Comparison of ENCODE assay signal across 2 worm cellular contexts in genomic region chrIII:5031375-5031836, ce11.
A peak's percentile ranks its signal among the peaks of the same experiment; 100 is the strongest.
TF ChIP-seq lines count a peak whose summit lies in the region.

No protein-coding gene starts in this region.

TF ChIP-seq in whole organism, L1 larva, 84 proteins besides CTCF, POLR2A, EP300 and RAD21 (continued from another document):
- peak; percentile 46 to 47 for TF ChIP-seq efl-1 (optimal IDR thresholded peaks at IDR 0.05; lab: Kevin White, UChicago)
- TF ChIP-seq efl-1 (GFP tag; optimal IDR thresholded peaks at IDR 0.05 in 1 of 2; lab: Kevin White, UChicago): peak; percentile 29 to 95
- peak; percentile 66 for TF ChIP-seq xbp-1 (tag; optimal IDR thresholded peaks at IDR 0.05; lab: Kevin White, UChicago)
- TF ChIP-seq C16A3.4 (tag; optimal IDR thresholded peaks at IDR 0.05; lab: Kevin White, UChicago): peak; percentile 55
- TF ChIP-seq nhr-85 (tag; lab: Kevin White, UChicago): peak; percentile 79
- TF ChIP-seq fos-1 (tag; optimal IDR thresholded peaks at IDR 0.05; lab: Kevin White, UChicago): peak; percentile 41
- peak in 1 of 2 experiments; percentile 71 for TF ChIP-seq ztf-11 (tag; optimal IDR thresholded peaks at IDR 0.05; lab: Kevin White, UChicago)
- peak; percentile 35 for TF ChIP-seq fkh-10 (GFP tag; optimal IDR thresholded peaks at IDR 0.05; lab: Kevin White, UChicago)
- TF ChIP-seq egl-13 (tag; optimal IDR thresholded peaks at IDR 0.05; lab: Kevin White, UChicago): peak; percentile 70
- TF ChIP-seq snu-23 (GFP tag; optimal IDR thresholded peaks at IDR 0.05; lab: Kevin White, UChicago): peak; percentile 73
- TF ChIP-seq sup-37 (GFP tag; optimal IDR thresholded peaks at IDR 0.05; lab: Kevin White, UChicago): peak; percentile 83
- peak; percentile 80 for TF ChIP-seq dsc-1 (tag; optimal IDR thresholded peaks at IDR 0.05; lab: Kevin White, UChicago)
- peak; percentile 89 for TF ChIP-seq nhr-47 (tag; optimal IDR thresholded peaks at IDR 0.05; lab: Kevin White, UChicago)
- peak; percentile 31 for TF ChIP-seq irx-1 (tag; optimal IDR thresholded peaks at IDR 0.05; lab: Kevin White, UChicago)
- peak; percentile 13 to 58 for TF ChIP-seq lin-35 (GFP tag; optimal IDR thresholded peaks at IDR 0.05; lab: Kevin White, UChicago)
- peak; percentile 8 for TF ChIP-seq fkh-4 (tag; optimal IDR thresholded peaks at IDR 0.05; lab: Kevin White, UChicago; ENCODE audit: borderline replicate concordance)
- peak; percentile 55 for TF ChIP-seq lir-3 (tag; optimal IDR thresholded peaks at IDR 0.05; lab: Kevin White, UChicago; ENCODE audit: poor library complexity)
- peak; percentile 51 for TF ChIP-seq zip-4 (GFP tag; optimal IDR thresholded peaks at IDR 0.05; lab: Kevin White, UChicago)
- peak; percentile 50 for TF ChIP-seq isw-1 (GFP tag; IDR thresholded peaks at IDR 0.05; lab: Robert Waterston, UW)
- 0 out of 2 replicates have a peak, but pooled peaks have one; percentile 35 for TF ChIP-seq grh-1 (GFP tag; IDR thresholded peaks at IDR 0.05; lab: Robert Waterston, UW)
- TF ChIP-seq pax-3 (tag; optimal IDR thresholded peaks at IDR 0.05; lab: Kevin White, UChicago): peak; percentile 78
- peak; percentile 45 for TF ChIP-seq unc-86 (tag; optimal IDR thresholded peaks at IDR 0.05; lab: Kevin White, UChicago)
- peak; percentile 71 for TF ChIP-seq ceh-8 (GFP tag; optimal IDR thresholded peaks at IDR 0.05; lab: Kevin White, UChicago)
- peak; percentile 71 for TF ChIP-seq tbx-2 (tag; optimal IDR thresholded peaks at IDR 0.05; lab: Kevin White, UChicago)
- peak; percentile 86 for TF ChIP-seq nhr-90 (tag; optimal IDR thresholded peaks at IDR 0.05; lab: Kevin White, UChicago; ENCODE audit: poor library complexity)
- peak; percentile 58 for TF ChIP-seq ceh-88 (GFP tag; IDR thresholded peaks at IDR 0.05; lab: Robert Waterston, UW)
- peak; percentile 57 for TF ChIP-seq elt-2 (tag; optimal IDR thresholded peaks at IDR 0.05; lab: Kevin White, UChicago)
- peak; percentile 15 for TF ChIP-seq C04F5.9 (tag; optimal IDR thresholded peaks at IDR 0.05; lab: Kevin White, UChicago)
- peak in 1 of 2 experiments; percentile 33 for TF ChIP-seq mdl-1 (tag; optimal IDR thresholded peaks at IDR 0.05; lab: Kevin White, UChicago)
- TF ChIP-seq aly-2 (tag; optimal IDR thresholded peaks at IDR 0.05; lab: Kevin White, UChicago): peak; percentile 64
- peak; percentile 28 for TF ChIP-seq ztf-4 (tag; optimal IDR thresholded peaks at IDR 0.05; lab: Kevin White, UChicago)
- TF ChIP-seq skn-1 (tag; optimal IDR thresholded peaks at IDR 0.05; lab: Kevin White, UChicago): peak; percentile 16
- TF ChIP-seq elt-3 (tag; optimal IDR thresholded peaks at IDR 0.05; lab: Kevin White, UChicago): peak in 1 of 6 experiments; percentile 16

TF ChIP-seq in whole organism, young adult, 124 proteins besides CTCF, POLR2A, EP300 and RAD21 (continued from another document):
- peak; percentile 84 for TF ChIP-seq mcd-1 (GFP tag; IDR thresholded peaks at IDR 0.05; lab: Robert Waterston, UW)
- TF ChIP-seq lsy-27 (tag; optimal IDR thresholded peaks at IDR 0.05; lab: Kevin White, UChicago; ENCODE audit: borderline replicate concordance, insufficient read depth): peak; percentile 39
- peak; percentile 70 for TF ChIP-seq nhr-90 (tag; optimal IDR thresholded peaks at IDR 0.05; lab: Kevin White, UChicago)
- TF ChIP-seq hmg-1.2 (GFP tag; IDR thresholded peaks at IDR 0.05; lab: Robert Waterston, UW): peak; percentile 80
- TF ChIP-seq chd-7 (tag; optimal IDR thresholded peaks at IDR 0.05; lab: Kevin White, UChicago): peak; percentile 79
- TF ChIP-seq egrh-3 (GFP tag; IDR thresholded peaks at IDR 0.05; lab: Robert Waterston, UW): peak; percentile 84
- peak; percentile 84 for TF ChIP-seq sea-2 (GFP tag; IDR thresholded peaks at IDR 0.05; lab: Robert Waterston, UW)
- peak; percentile 57 for TF ChIP-seq attf-3 (GFP tag; conservative IDR thresholded peaks at IDR 0.05; lab: Robert Waterston, UW)
- TF ChIP-seq zfh-2 (GFP tag; conservative IDR thresholded peaks at IDR 0.05; lab: Robert Waterston, UW): peak; percentile 96
- TF ChIP-seq dox-1 (GFP tag; IDR thresholded peaks at IDR 0.05; lab: Robert Waterston, UW): peak; percentile 98
- peak; percentile 71 for TF ChIP-seq madf-10 (tag; optimal IDR thresholded peaks at IDR 0.05; lab: Kevin White, UChicago)
- peak; percentile 1 for TF ChIP-seq zim-3 (tag; optimal IDR thresholded peaks at IDR 0.05; lab: Kevin White, UChicago)
- TF ChIP-seq tbp1 (GFP tag; optimal IDR thresholded peaks at IDR 0.05; lab: Kevin White, UChicago): peak; percentile 85
- TF ChIP-seq ztf-25 (GFP tag; IDR thresholded peaks at IDR 0.05; lab: Robert Waterston, UW): 0 out of 2 replicates have a peak, but pooled peaks have one; percentile 17
- peak; percentile 50 for TF ChIP-seq F22D6.2 (tag; optimal IDR thresholded peaks at IDR 0.05; lab: Kevin White, UChicago)
- 0 out of 2 replicates have a peak, but pooled peaks have one; percentile 27 for TF ChIP-seq madf-8 (GFP tag; conservative IDR thresholded peaks at IDR 0.05; lab: Robert Waterston, UW)
- 0 out of 2 replicates have a peak, but pooled peaks have one; percentile 55 for TF ChIP-seq hsf-1 (GFP tag; IDR thresholded peaks at IDR 0.05; lab: Robert Waterston, UW)
- peak; percentile 83 for TF ChIP-seq F52B5.7 (tag; optimal IDR thresholded peaks at IDR 0.05; lab: Kevin White, UChicago)
- TF ChIP-seq B0261.1 (tag; optimal IDR thresholded peaks at IDR 0.05; lab: Kevin White, UChicago): peak; percentile 79
- peak; percentile 2 for TF ChIP-seq dpff-1 (tag; optimal IDR thresholded peaks at IDR 0.05; lab: Kevin White, UChicago)
- peak; percentile 89 for TF ChIP-seq nhr-80 (tag; optimal IDR thresholded peaks at IDR 0.05; lab: Kevin White, UChicago)
- TF ChIP-seq Y79H2A.3 (GFP tag; conservative IDR thresholded peaks at IDR 0.05; lab: Robert Waterston, UW): 0 out of 2 replicates have a peak, but pooled peaks have one; percentile 22
- peak; percentile 69 for TF ChIP-seq T07F8.4 (tag; optimal IDR thresholded peaks at IDR 0.05; lab: Kevin White, UChicago)
- TF ChIP-seq aptf-2 (GFP tag; conservative IDR thresholded peaks at IDR 0.05; lab: Robert Waterston, UW): peak; percentile 55; the same call in 1 of the 2 replicates
- TF ChIP-seq ets-4 (GFP tag; optimal IDR thresholded peaks at IDR 0.05; lab: Kevin White, UChicago): peak; percentile 55
- TF ChIP-seq hlh-12 (tag; optimal IDR thresholded peaks at IDR 0.05; lab: Kevin White, UChicago): peak; percentile 8
- TF ChIP-seq ztf-28 (GFP tag; IDR thresholded peaks at IDR 0.05; lab: Robert Waterston, UW): 0 out of 2 replicates have a peak, but pooled peaks have one; percentile 61
- TF ChIP-seq lin-26 (GFP tag; IDR thresholded peaks at IDR 0.05; lab: Robert Waterston, UW): peak; percentile 91
- TF ChIP-seq akir-1 (GFP tag; optimal IDR thresholded peaks at IDR 0.05; lab: Kevin White, UChicago): peak; percentile 39
- TF ChIP-seq K12H6.12 (tag; optimal IDR thresholded peaks at IDR 0.05; lab: Kevin White, UChicago): peak; percentile 93
- peak; percentile 60 for TF ChIP-seq tlf-1 (GFP tag; optimal IDR thresholded peaks at IDR 0.05; lab: Kevin White, UChicago)
- peak; percentile 70 for TF ChIP-seq nhr-179 (tag; optimal IDR thresholded peaks at IDR 0.05; lab: Kevin White, UChicago)
- peak; percentile 71 for TF ChIP-seq rpc-1 (optimal IDR thresholded peaks at IDR 0.05; lab: Kevin White, UChicago)
- TF ChIP-seq rpc-1 (tag; optimal IDR thresholded peaks at IDR 0.05; lab: Kevin White, UChicago): peak; percentile 63
- peak; percentile 46 for TF ChIP-seq snpc-4 (GFP tag; optimal IDR thresholded peaks at IDR 0.05; lab: Kevin White, UChicago)
- TF ChIP-seq snpc-4 (tag; optimal IDR thresholded peaks at IDR 0.05; lab: Kevin White, UChicago): peak in 1 of 4 experiments; percentile 64
- TF ChIP-seq F49E8.2 (tag; optimal IDR thresholded peaks at IDR 0.05; lab: Kevin White, UChicago; ENCODE audit: insufficient read depth): peak; percentile 9
- TF ChIP-seq nhr-120 (GFP tag; IDR thresholded peaks at IDR 0.05; lab: Robert Waterston, UW): 0 out of 2 replicates have a peak, but pooled peaks have one; percentile 19
- TF ChIP-seq athp-1 (tag; optimal IDR thresholded peaks at IDR 0.05; lab: Kevin White, UChicago): peak; percentile 46
- TF ChIP-seq bed-2 (GFP tag; IDR thresholded peaks at IDR 0.05; lab: Robert Waterston, UW): 0 out of 2 replicates have a peak, but pooled peaks have one; percentile 14
- TF ChIP-seq ceh-91 (GFP tag; IDR thresholded peaks at IDR 0.05; lab: Robert Waterston, UW): peak; percentile 66
- peak; percentile 62; the same call in 1 of the 2 replicates for TF ChIP-seq madf-3 (GFP tag; IDR thresholded peaks at IDR 0.05; lab: Robert Waterston, UW)
- peak; percentile 59; the same call in 1 of the 2 replicates for TF ChIP-seq let-526 (GFP tag; IDR thresholded peaks at IDR 0.05; lab: Robert Waterston, UW)
- TF ChIP-seq rcor-1 (GFP tag; IDR thresholded peaks at IDR 0.05; lab: Robert Waterston, UW): peak; percentile 93
- TF ChIP-seq F57C9.4 (tag; optimal IDR thresholded peaks at IDR 0.05; lab: Kevin White, UChicago): peak; percentile 21
- 0 out of 2 replicates have a peak, but pooled peaks have one; percentile 57 for TF ChIP-seq attf-6 (GFP tag; IDR thresholded peaks at IDR 0.05; lab: Robert Waterston, UW)
- TF ChIP-seq repo-1 (tag; optimal IDR thresholded peaks at IDR 0.05; lab: Kevin White, UChicago): peak; percentile 90
- peak; percentile 87 for TF ChIP-seq ekl-4 (GFP tag; IDR thresholded peaks at IDR 0.05; lab: Robert Waterston, UW)
- 0 out of 2 replicates have a peak, but pooled peaks have one; percentile 73 for TF ChIP-seq Y95B8A.8 (GFP tag; IDR thresholded peaks at IDR 0.05; lab: Robert Waterston, UW)
- peak; percentile 84 for TF ChIP-seq ZK185.1 (tag; optimal IDR thresholded peaks at IDR 0.05; lab: Kevin White, UChicago; ENCODE audit: poor library complexity, severe bottlenecking)
- peak; percentile 55 for TF ChIP-seq lsl-1 (GFP tag; optimal IDR thresholded peaks at IDR 0.05; lab: Kevin White, UChicago)
- TF ChIP-seq atf-7 (tag; optimal IDR thresholded peaks at IDR 0.05; lab: Kevin White, UChicago): peak; percentile 85
- TF ChIP-seq madf-6 (GFP tag; IDR thresholded peaks at IDR 0.05; lab: Robert Waterston, UW): peak; percentile 70
- peak; percentile 44 for TF ChIP-seq sptf-2 (GFP tag; optimal IDR thresholded peaks at IDR 0.05; lab: Kevin White, UChicago)
